Fruit fly (Drosophila melanogaster) ovary, adult (tissue): ENCODE measurements around the gene CG32640.
"Not testable (repeated sequence)": the region's sequence is repeated elsewhere in the genome, so short reads cannot be mapped to it uniquely, and the experiment has no call there.

Source experiments
- CG17801 ChIP-seq: fragments of 200-800 bp; optimal IDR thresholded peaks from 2 replicates; lab custom pipeline; 2019; ENCODE audit warnings: missing biosample characterization, mild to moderate bottlenecking, missing genetic modification characterization, moderate library complexity; ENCODE audit not compliant: partially characterized antibody

Gene CG32640

DNA sequence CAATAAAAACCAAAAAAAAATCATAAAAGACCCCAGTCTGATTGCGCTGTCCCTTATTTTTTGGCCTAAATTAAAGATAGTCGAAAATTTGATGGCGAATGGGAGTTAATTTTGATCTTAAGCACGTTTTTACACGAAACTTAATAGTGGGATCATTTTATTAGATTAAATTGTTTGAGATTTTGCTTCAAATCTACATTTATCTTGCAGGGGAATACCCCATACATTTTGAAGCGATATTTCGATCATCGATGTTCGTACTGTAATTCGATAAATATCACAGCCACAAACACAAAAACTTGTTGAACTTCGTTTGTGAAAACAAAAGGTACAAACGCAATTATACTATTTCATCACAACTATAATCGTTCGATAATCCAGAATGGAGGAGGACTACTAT is at the start of gene CG32640:
CG32640 (plus strand) TSS at position 286 of the 400 bp plus-strand sequence.
- TF ChIP-seq CG17801 (GFP tag; lab: Kevin White, UChicago): not testable (repeated sequence)

dm6 chrX:13128750-13129152 is 49.1 kb upstream of the CG32640 start, which contains the start of the genes CG32638, CG15717 and MFS10:
Gene CG32638 (minus strand): TSS chrX:13128794.
Gene CG15717 (plus strand): TSS chrX:13128952.
Gene MFS10 (plus strand): TSS chrX:13129018.
- peak; percentile 0 for TF ChIP-seq CG17801 (GFP tag; lab: Kevin White, UChicago)

- TF ChIP-seq CG17801 (GFP tag; lab: Kevin White, UChicago): no peak
Measured at dm6 chrX:13130175-13130822, 47.5 kb upstream of the CG32640 start.

DNA sequence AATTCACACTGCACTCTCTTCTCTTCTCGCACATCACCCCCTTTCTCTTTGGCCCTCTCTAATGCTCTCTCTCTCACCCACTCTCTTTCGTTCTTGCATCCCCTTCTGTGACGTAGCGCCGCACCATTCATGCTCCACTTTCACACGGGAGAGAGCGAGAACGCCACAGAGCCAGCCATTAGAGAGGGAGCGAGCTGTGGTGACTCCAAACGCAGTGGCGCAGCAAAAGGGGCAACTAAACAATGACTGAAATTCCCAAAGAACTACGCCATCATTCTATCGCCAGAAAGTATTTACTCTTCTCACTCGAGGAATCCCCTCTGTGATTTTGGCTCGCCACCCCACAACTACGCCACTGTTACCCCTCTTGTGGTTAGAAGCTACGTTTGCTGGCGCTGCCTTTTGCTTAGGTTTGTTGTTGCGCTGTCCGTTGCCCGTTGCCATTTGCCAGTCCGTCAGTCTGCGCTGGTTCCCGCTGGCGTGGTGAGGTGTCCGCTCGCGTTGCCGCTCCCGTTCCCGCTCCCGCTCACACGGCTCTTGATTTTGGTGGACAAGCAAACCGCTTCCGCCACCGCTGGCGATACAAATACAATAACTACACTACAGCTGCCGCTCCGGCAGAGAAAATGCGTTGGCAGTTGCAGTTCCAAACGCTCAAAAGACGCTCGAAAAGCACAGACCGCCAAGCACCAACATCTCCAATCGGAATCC is 46.6 kb upstream of the CG32640 start:
- peak; percentile 95 for TF ChIP-seq CG17801 (GFP tag; lab: Kevin White, UChicago)

DNA sequence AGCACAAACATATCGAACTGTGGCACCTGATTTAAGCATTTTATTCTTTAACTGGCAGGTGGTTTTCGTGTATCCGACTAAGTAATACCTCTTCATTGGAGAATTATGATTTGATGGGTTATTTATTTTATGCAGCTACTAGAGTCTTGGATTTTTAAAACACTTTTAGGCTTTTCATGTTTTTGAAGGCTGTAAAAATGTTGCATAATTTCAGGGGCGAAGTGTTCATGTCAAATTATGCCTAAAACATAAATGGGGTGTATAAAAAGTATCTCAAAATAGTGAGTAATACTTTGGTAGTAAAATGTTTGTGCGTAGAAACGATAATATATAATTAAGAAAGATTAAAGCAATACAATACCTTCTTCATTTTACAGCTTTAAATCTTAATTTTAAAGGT is 43.0 kb upstream of the CG32640 start:
- TF ChIP-seq CG17801 (GFP tag; lab: Kevin White, UChicago): no peak

DNA sequence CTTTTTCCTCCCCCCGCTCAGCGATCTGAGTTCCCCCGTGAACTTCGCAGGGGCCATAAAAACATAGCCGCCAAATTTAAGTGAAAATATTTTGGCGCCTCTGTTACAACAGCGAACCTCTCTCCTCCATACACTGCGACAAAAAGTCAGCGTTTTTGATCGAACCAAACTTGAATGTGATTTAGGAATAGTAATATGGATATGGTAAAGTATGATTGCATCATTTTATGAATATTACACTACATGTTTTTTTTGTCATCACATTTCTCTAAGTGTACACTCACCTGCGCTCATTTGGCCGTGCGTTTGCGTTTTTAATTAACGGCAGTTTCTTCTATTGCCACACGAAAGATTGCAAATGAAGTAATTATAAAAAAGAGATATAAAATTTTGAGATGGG is 42.1 kb upstream of the CG32640 start:
- TF ChIP-seq CG17801 (GFP tag; lab: Kevin White, UChicago): no peak

- TF ChIP-seq CG17801 (GFP tag; lab: Kevin White, UChicago): no peak
Measured at dm6 chrX:13136939-13137697, 40.7 kb upstream of the CG32640 start.

- TF ChIP-seq CG17801 (GFP tag; lab: Kevin White, UChicago): no peak
Measured at dm6 chrX:13138887-13139286, 38.9 kb upstream of the CG32640 start, which contains the start of gene CG32645. Gene CG32645 (plus strand): TSS chrX:13139199.

dm6 chrX:13143100-13143499 is 34.7 kb upstream of the CG32640 start:
- TF ChIP-seq CG17801 (GFP tag; lab: Kevin White, UChicago): no peak

DNA sequence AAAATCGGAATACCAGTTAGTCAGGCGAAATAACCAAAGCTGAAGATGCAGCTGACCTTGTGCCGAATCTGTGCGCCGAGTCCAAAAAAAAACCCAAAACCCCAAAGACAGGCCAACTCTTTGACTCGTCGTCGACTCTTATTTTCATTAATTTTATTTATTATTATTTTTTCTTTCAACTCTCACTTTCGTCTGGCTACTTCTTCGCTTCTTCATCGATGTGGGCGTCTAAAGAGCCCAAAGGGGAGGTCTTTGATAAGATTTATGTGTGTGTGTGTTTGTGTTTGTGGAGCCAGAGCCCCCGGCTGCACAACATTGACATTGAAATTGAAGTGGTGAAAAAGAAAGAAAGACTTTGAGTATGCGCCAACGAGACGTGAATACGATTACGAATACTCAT is 31.9 kb upstream of the CG32640 start:
- no peak for TF ChIP-seq CG17801 (GFP tag; lab: Kevin White, UChicago)

dm6 chrX:13149083-13149482 is 28.7 kb upstream of the CG32640 start:
- no peak for TF ChIP-seq CG17801 (GFP tag; lab: Kevin White, UChicago)

- peak; percentile 6 for TF ChIP-seq CG17801 (GFP tag; lab: Kevin White, UChicago)
Measured at dm6 chrX:13154783-13155182, 23.0 kb upstream of the CG32640 start, which contains the start of the genes CG4318 and CG4332. Gene CG4318 (minus strand): TSS chrX:13154924. Gene CG4332 (plus strand): TSS chrX:13155038.

- peak; percentile 86 for TF ChIP-seq CG17801 (GFP tag; lab: Kevin White, UChicago)
Measured at dm6 chrX:13159481-13159880, 18.3 kb upstream of the CG32640 start, which contains the start of the genes Bap60 and CG12096. Gene Bap60 (minus strand): TSS chrX:13159508. Gene CG12096 (plus strand): TSS chrX:13159604.

dm6 chrX:13172865-13173264 is 4.9 kb upstream of the CG32640 start:
- TF ChIP-seq CG17801 (GFP tag; lab: Kevin White, UChicago): no peak

- not testable (repeated sequence) for TF ChIP-seq CG17801 (GFP tag; lab: Kevin White, UChicago)
Measured at dm6 chrX:13184178-13184577, 6.4 kb downstream of the CG32640 start, which contains the start of gene CG32641. Gene CG32641 (plus strand): TSS chrX:13184478.
